Worm (Caenorhabditis elegans) whole organism, late embryonic: ENCODE results near the gene dhhc-10.
A peak's percentile ranks its signal among the peaks of the same experiment; 100 is the strongest.

Source experiments
- C38D4.7 ChIP-seq: fragments of 200-800 bp; sonication (Bioruptor generic); optimal IDR thresholded peaks from 2 replicates; lab custom pipeline; 2018; ENCODE audit warnings: mild to moderate bottlenecking, missing genetic modification characterization, moderate library complexity, missing compliant biosample characterization
- K09A11.1 ChIP-seq: sonication (generic microtip); optimal IDR thresholded peaks from 2 replicates; lab custom pipeline; 2017; ENCODE audit warnings: antibody characterized with exemption, mild to moderate bottlenecking, missing genetic modification characterization, missing compliant biosample characterization; ENCODE audit not compliant: insufficient read depth
- T23F11.4 ChIP-seq: fragments of 200-800 bp; sonication (Bioruptor generic); optimal IDR thresholded peaks from 2 replicates; lab custom pipeline; 2018; ENCODE audit warnings: mild to moderate bottlenecking, missing genetic modification characterization, missing compliant biosample characterization
- Y22D7AL.16 ChIP-seq: sonication (generic microtip); optimal IDR thresholded peaks from 2 replicates; lab custom pipeline; 2016; ENCODE audit warnings: missing genetic modification characterization, missing compliant biosample characterization
- ahr-1 ChIP-seq: sonication (generic microtip); optimal IDR thresholded peaks from 2 replicates; lab custom pipeline; 2016; ENCODE audit warnings: missing genetic modification characterization, missing compliant biosample characterization
- ceh-2 ChIP-seq: sonication (generic microtip); optimal IDR thresholded peaks from 2 replicates; lab custom pipeline; 2016; ENCODE audit warnings: missing genotype, missing genetic modification characterization, missing compliant biosample characterization
- ceh-22 ChIP-seq: sonication (generic microtip); optimal IDR thresholded peaks from 2 replicates; lab custom pipeline; 2017; ENCODE audit warnings: missing biosample characterization, missing genetic modification characterization
- ceh-24 ChIP-seq: sonication (generic microtip); optimal IDR thresholded peaks from 2 replicates; lab custom pipeline; 2016; ENCODE audit warnings: mild to moderate bottlenecking, missing genetic modification characterization, missing compliant biosample characterization
- ceh-30 ChIP-seq: fragments of 150-350 bp; optimal IDR thresholded peaks from 2 replicates; lab custom pipeline; 2014; ENCODE audit warnings: missing biosample characterization, missing genetic modification characterization
- ceh-31 ChIP-seq: sonication (generic microtip); optimal IDR thresholded peaks from 2 replicates; lab custom pipeline; 2016; ENCODE audit warnings: missing genetic modification characterization, missing compliant biosample characterization
- ceh-34 ChIP-seq: sonication (generic microtip); optimal IDR thresholded peaks from 2 replicates; lab custom pipeline; 2016; ENCODE audit warnings: mild to moderate bottlenecking, missing genetic modification characterization, missing compliant biosample characterization
- ceh-48 ChIP-seq: sonication (generic microtip); optimal IDR thresholded peaks from 2 replicates; lab custom pipeline; 2016; ENCODE audit warnings: missing genetic modification characterization, inconsistent platforms, missing compliant biosample characterization
- ceh-6 ChIP-seq: fragments of 200-800 bp; sonication (Bioruptor generic); optimal IDR thresholded peaks from 2 replicates; lab custom pipeline; 2018; ENCODE audit warnings: mild to moderate bottlenecking, missing genetic modification characterization, missing compliant biosample characterization
- ceh-9 ChIP-seq: sonication (generic microtip); optimal IDR thresholded peaks from 2 replicates; lab custom pipeline; 2016; ENCODE audit warnings: mild to moderate bottlenecking, missing genetic modification characterization, inconsistent platforms, missing compliant biosample characterization
- che-1 ChIP-seq: sonication (generic microtip); optimal IDR thresholded peaks from 2 replicates; lab custom pipeline; 2016; ENCODE audit warnings: mild to moderate bottlenecking, missing genetic modification characterization, missing compliant biosample characterization
- dve-1 ChIP-seq: sonication (generic microtip); optimal IDR thresholded peaks from 2 replicates; lab custom pipeline; 2017; ENCODE audit warnings: antibody characterized with exemption, mild to moderate bottlenecking, missing genetic modification characterization, missing compliant biosample characterization
- elt-2 ChIP-seq: sonication (generic microtip); optimal IDR thresholded peaks from 2 replicates; lab custom pipeline; 2016; ENCODE audit warnings: missing genetic modification reagents, missing genetic modification characterization, missing compliant biosample characterization
- elt-4 ChIP-seq: sonication (generic microtip); optimal IDR thresholded peaks from 2 replicates; lab custom pipeline; 2016; ENCODE audit warnings: missing genetic modification characterization, missing compliant biosample characterization
- ets-4 ChIP-seq: sonication (generic microtip); optimal IDR thresholded peaks from 2 replicates; lab custom pipeline; 2016; ENCODE audit warnings: missing genetic modification characterization, missing compliant biosample characterization
- fax-1 ChIP-seq: sonication (generic microtip); optimal IDR thresholded peaks from 2 replicates; lab custom pipeline; 2016; ENCODE audit warnings: missing genotype, missing genetic modification characterization, missing compliant biosample characterization
- fkh-10 ChIP-seq: fragments of 150-350 bp; optimal IDR thresholded peaks from 2 replicates; lab custom pipeline; 2014; ENCODE audit warnings: missing biosample characterization, missing genetic modification reagents, missing genetic modification characterization
- fkh-6 ChIP-seq: sonication (generic microtip); optimal IDR thresholded peaks from 2 replicates; lab custom pipeline; 2016; ENCODE audit warnings: missing genetic modification characterization, missing compliant biosample characterization
- hlh-13 ChIP-seq: fragments of 200-800 bp; sonication (Bioruptor generic); optimal IDR thresholded peaks from 2 replicates; lab custom pipeline; 2018; ENCODE audit warnings: mild to moderate bottlenecking, missing genetic modification characterization, missing compliant biosample characterization
- hlh-8 ChIP-seq: sonication (generic microtip); optimal IDR thresholded peaks from 2 replicates; lab custom pipeline; 2016; ENCODE audit warnings: missing genotype, missing genetic modification characterization, missing compliant biosample characterization
- lin-11 ChIP-seq: fragments of 200-800 bp; sonication (Bioruptor generic); optimal IDR thresholded peaks from 2 replicates; lab custom pipeline; 2018; ENCODE audit warnings: mild to moderate bottlenecking, missing genetic modification characterization, missing compliant biosample characterization
- madf-2 ChIP-seq: sonication (generic microtip); optimal IDR thresholded peaks from 2 replicates; lab custom pipeline; 2017; ENCODE audit warnings: missing genetic modification characterization, missing compliant biosample characterization
- mec-3 ChIP-seq: sonication (generic microtip); optimal IDR thresholded peaks from 2 replicates; lab custom pipeline; 2016; ENCODE audit warnings: borderline replicate concordance, missing genetic modification characterization, missing compliant biosample characterization
- nfya-1 ChIP-seq: sonication (generic microtip); optimal IDR thresholded peaks from 2 replicates; lab custom pipeline; 2017; ENCODE audit warnings: missing genetic modification characterization, mild to moderate bottlenecking, missing compliant biosample characterization, antibody characterized with exemption, moderate library complexity
- nhr-232 ChIP-seq: sonication (generic microtip); optimal IDR thresholded peaks from 2 replicates; lab custom pipeline; 2016; ENCODE audit warnings: missing genetic modification characterization, missing compliant biosample characterization
- npax-4 ChIP-seq: sonication (generic microtip); optimal IDR thresholded peaks from 2 replicates; lab custom pipeline; 2016; ENCODE audit warnings: missing genetic modification characterization, missing compliant biosample characterization
- odd-2 ChIP-seq: sonication (generic microtip); optimal IDR thresholded peaks from 2 replicates; lab custom pipeline; 2017; ENCODE audit warnings: antibody characterized with exemption, mild to moderate bottlenecking, missing genetic modification characterization, missing compliant biosample characterization
- pag-3 ChIP-seq: sonication (generic microtip); optimal IDR thresholded peaks from 2 replicates; lab custom pipeline; 2016; ENCODE audit warnings: missing compliant biosample characterization, missing genetic modification characterization, borderline replicate concordance
- pat-9 ChIP-seq: fragments of 200-800 bp; sonication (Bioruptor generic); optimal IDR thresholded peaks from 2 replicates; lab custom pipeline; 2018; ENCODE audit warnings: mild to moderate bottlenecking, missing genetic modification characterization, moderate library complexity, missing compliant biosample characterization
- pax-1 ChIP-seq: fragments of 150-350 bp; optimal IDR thresholded peaks from 2 replicates; lab custom pipeline; 2014; ENCODE audit warnings: missing biosample characterization, missing genetic modification characterization
- pha-2 ChIP-seq: sonication (generic microtip); optimal IDR thresholded peaks from 2 replicates; lab custom pipeline; 2017; ENCODE audit warnings: mild to moderate bottlenecking, missing genetic modification characterization, missing compliant biosample characterization
- pros-1 ChIP-seq: fragments of 150-350 bp; optimal IDR thresholded peaks from 2 replicates; lab custom pipeline; 2014; ENCODE audit warnings: missing biosample characterization, missing genetic modification reagents, missing genetic modification characterization
- ref-2 ChIP-seq: sonication (generic microtip); optimal IDR thresholded peaks from 2 replicates; lab custom pipeline; 2016; ENCODE audit warnings: missing genetic modification characterization, missing compliant biosample characterization
- sdc-2 ChIP-seq: sonication (generic microtip); optimal IDR thresholded peaks from 2 replicates; lab custom pipeline; 2016; ENCODE audit warnings: missing genotype, missing genetic modification characterization, missing compliant biosample characterization
- sox-4 ChIP-seq: sonication (generic microtip); optimal IDR thresholded peaks from 2 replicates; lab custom pipeline; 2017; ENCODE audit warnings: mild to moderate bottlenecking, missing genetic modification characterization, inconsistent platforms, missing compliant biosample characterization
- tbx-2 ChIP-seq: sonication (generic microtip); optimal IDR thresholded peaks from 2 replicates; lab custom pipeline; 2016; ENCODE audit warnings: missing genetic modification characterization, missing compliant biosample characterization
- tbx-7 ChIP-seq: sonication (generic microtip); optimal IDR thresholded peaks from 2 replicates; lab custom pipeline; 2016; ENCODE audit warnings: missing genotype, missing genetic modification characterization, missing compliant biosample characterization
- ttx-3 ChIP-seq: sonication (generic microtip); optimal IDR thresholded peaks from 2 replicates; lab custom pipeline; 2016; ENCODE audit warnings: missing genetic modification reagents, missing genetic modification characterization, missing compliant biosample characterization
- unc-42 ChIP-seq: sonication (generic microtip); optimal IDR thresholded peaks from 2 replicates; lab custom pipeline; 2016; ENCODE audit warnings: missing genotype, missing genetic modification characterization, missing compliant biosample characterization
- unc-55 ChIP-seq: sonication (generic microtip); optimal IDR thresholded peaks from 2 replicates; lab custom pipeline; 2017; ENCODE audit warnings: missing biosample characterization, missing genetic modification reagents, missing genetic modification characterization
- unc-86 ChIP-seq: sonication (generic microtip); optimal IDR thresholded peaks from 2 replicates; lab custom pipeline; 2016; ENCODE audit warnings: missing genetic modification characterization, missing compliant biosample characterization
- zip-5 ChIP-seq: sonication (generic microtip); optimal IDR thresholded peaks from 2 replicates; lab custom pipeline; 2016; ENCODE audit warnings: missing genetic modification characterization, missing compliant biosample characterization
- ztf-16 ChIP-seq: sonication (generic microtip); optimal IDR thresholded peaks from 2 replicates; lab custom pipeline; 2017; ENCODE audit warnings: missing genetic modification characterization, missing compliant biosample characterization

Gene dhhc-10

DNA sequence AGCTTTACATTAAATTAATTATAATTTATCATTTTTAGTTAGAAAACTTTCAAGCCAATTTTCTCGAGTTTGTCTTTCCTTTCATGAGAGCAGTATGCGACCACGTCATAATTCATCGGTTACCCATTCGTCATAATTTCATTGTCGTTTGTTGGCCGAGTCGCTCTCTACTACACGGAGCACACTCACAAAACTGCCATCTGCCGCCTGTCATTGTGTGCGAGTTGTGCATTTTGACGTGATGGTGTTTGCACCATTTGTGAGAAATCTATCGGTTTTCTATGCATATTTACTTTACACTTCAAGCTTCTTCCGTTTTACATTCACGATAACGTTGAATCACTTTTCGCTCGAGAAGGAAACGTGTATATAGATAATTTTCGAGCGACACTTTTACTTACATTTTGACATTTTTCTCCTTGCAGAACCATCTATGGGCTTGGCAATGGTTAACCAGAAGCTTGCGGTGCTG lies at the start of gene dhhc-10:
TSS of gene dhhc-10 (plus strand) at position 422 of the 472 bp plus-strand sequence.
- TF ChIP-seq pros-1 (tag; lab: Kevin White, UChicago) (no peak), tbx-2 (tag; lab: Kevin White, UChicago) (peak; percentile 45), Y22D7AL.16 (tag; lab: Kevin White, UChicago) (no peak), nhr-232 (no peak), ceh-2 (tag; lab: Kevin White, UChicago) (no peak), zip-5 (tag; lab: Kevin White, UChicago) (no peak), ceh-6 (GFP tag; lab: Kevin White, UChicago) (no peak), K09A11.1 (tag; lab: Kevin White, UChicago) (no peak), ceh-9 (tag; lab: Kevin White, UChicago) (no peak), odd-2 (tag; lab: Kevin White, UChicago) (no peak), sdc-2 (tag; lab: Kevin White, UChicago) (no peak), ahr-1 (tag; lab: Kevin White, UChicago) (no peak), madf-2 (tag; lab: Kevin White, UChicago) (no peak), dve-1 (peak; percentile 40), lin-11 (tag; lab: Kevin White, UChicago) (no peak), ceh-24 (tag; lab: Kevin White, UChicago) (no peak), ceh-48 (tag; lab: Kevin White, UChicago) (peak; percentile 59), tbx-7 (tag; lab: Kevin White, UChicago) (no peak), pat-9 (no peak), nfya-1 (tag; lab: Kevin White, UChicago) (peak; percentile 36), pha-2 (tag; lab: Kevin White, UChicago) (peak; percentile 34), che-1 (tag; lab: Kevin White, UChicago) (no peak), C38D4.7 (GFP tag; lab: Kevin White, UChicago) (no peak), unc-86 (tag; lab: Kevin White, UChicago) (no peak), hlh-8 (no peak), ceh-30 (no peak), sox-4 (tag; lab: Kevin White, UChicago) (no peak), fkh-10 (GFP tag; lab: Kevin White, UChicago) (no peak), elt-2 (tag; lab: Kevin White, UChicago) (peak; percentile 46), ets-4 (tag; lab: Kevin White, UChicago) (no peak), fkh-6 (tag; lab: Kevin White, UChicago) (no peak), ceh-31 (tag; lab: Kevin White, UChicago) (peak; percentile 0), npax-4 (tag; lab: Kevin White, UChicago) (no peak), unc-42 (tag; lab: Kevin White, UChicago) (peak; percentile 84), ref-2 (tag; lab: Kevin White, UChicago) (no peak), ceh-34 (tag; lab: Kevin White, UChicago) (no peak), elt-4 (tag; lab: Kevin White, UChicago) (no peak), pag-3 (tag; lab: Kevin White, UChicago) (no peak), unc-55 (GFP tag; lab: Kevin White, UChicago) (peak; percentile 93)

DNA sequence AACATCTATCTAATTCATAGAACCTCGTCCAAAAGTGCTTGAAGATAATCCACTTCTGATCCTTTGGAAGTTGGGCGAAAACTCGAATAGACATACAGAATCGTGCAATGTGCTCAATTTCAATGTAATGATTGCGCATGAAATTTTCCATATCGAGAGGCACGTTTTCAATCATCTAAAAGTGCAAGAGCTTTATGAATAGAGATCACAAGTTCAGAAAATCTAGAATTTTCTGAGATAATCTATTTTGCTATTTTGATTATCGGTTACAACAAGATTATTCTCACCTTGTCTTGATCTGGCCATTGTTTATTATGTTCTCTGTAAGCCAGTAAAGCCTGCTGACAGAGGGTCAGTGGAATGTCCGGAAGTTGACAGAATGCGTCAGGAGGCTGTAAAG lies 49.4 kb upstream of the dhhc-10 start:
- no peak for TF ChIP-seq ceh-22 (tag; lab: Kevin White, UChicago)
- no peak for TF ChIP-seq fax-1
- TF ChIP-seq nhr-232, result no peak
- no peak for TF ChIP-seq pax-1 (tag; lab: Kevin White, UChicago)
- no peak for TF ChIP-seq madf-2 (tag; lab: Kevin White, UChicago)
- no peak for TF ChIP-seq npax-4 (tag; lab: Kevin White, UChicago)
- no peak for TF ChIP-seq ceh-30
- no peak for TF ChIP-seq nfya-1 (tag; lab: Kevin White, UChicago)
- no peak for TF ChIP-seq T23F11.4 (GFP tag; lab: Kevin White, UChicago)
- TF ChIP-seq ttx-3, result no peak
- no peak for TF ChIP-seq sdc-2 (tag; lab: Kevin White, UChicago)
- no peak for TF ChIP-seq ztf-16 (tag; lab: Kevin White, UChicago)
- TF ChIP-seq unc-42 (tag; lab: Kevin White, UChicago), result no peak
- no peak for TF ChIP-seq mec-3
- TF ChIP-seq ahr-1 (tag; lab: Kevin White, UChicago), result no peak
- TF ChIP-seq hlh-13 (GFP tag; lab: Kevin White, UChicago), result no peak
- TF ChIP-seq ceh-24 (tag; lab: Kevin White, UChicago), result no peak
- TF ChIP-seq fkh-6 (tag; lab: Kevin White, UChicago), result no peak
